Worm (Caenorhabditis elegans): ENCODE results near the gene F32D8.4.

The F32D8.4 gene

ce11 chrV:10897172-10897571, 3.8 kb upstream of the F32D8.4 start (continued):
- no peak for TF ChIP-seq ceh-22 (tag; optimal IDR thresholded peaks at IDR 0.05)
- TF ChIP-seq K09A11.1 (tag; optimal IDR thresholded peaks at IDR 0.05; ENCODE audit: insufficient read depth): peak; percentile 23
- TF ChIP-seq ahr-1 (tag; optimal IDR thresholded peaks at IDR 0.05): peak; percentile 65
- no peak for TF ChIP-seq ttx-3 (tag; optimal IDR thresholded peaks at IDR 0.05)
- TF ChIP-seq lim-6 (tag; optimal IDR thresholded peaks at IDR 0.05): peak; percentile 57
- TF ChIP-seq pax-1 (tag; optimal IDR thresholded peaks at IDR 0.05): peak; percentile 97
- TF ChIP-seq unc-3 (GFP tag; conservative IDR thresholded peaks at IDR 0.05): 0 out of 2 replicates have a peak, but pooled peaks have one; percentile 36
- TF ChIP-seq unc-3 (tag; optimal IDR thresholded peaks at IDR 0.05): no peak
- peak; percentile 54 for TF ChIP-seq pha-2 (tag; optimal IDR thresholded peaks at IDR 0.05)
- TF ChIP-seq hlh-13 (GFP tag; optimal IDR thresholded peaks at IDR 0.05): no peak
- peak; percentile 52 for TF ChIP-seq sox-4 (tag; optimal IDR thresholded peaks at IDR 0.05)
- TF ChIP-seq unc-42 (tag; optimal IDR thresholded peaks at IDR 0.05): peak; percentile 85
- peak; percentile 60 for TF ChIP-seq hlh-30 (tag; optimal IDR thresholded peaks at IDR 0.05; ENCODE audit: insufficient read depth)
- peak; percentile 66 for TF ChIP-seq ceh-2 (tag; optimal IDR thresholded peaks at IDR 0.05)
- peak; percentile 23 for TF ChIP-seq dmd-4 (tag; optimal IDR thresholded peaks at IDR 0.05; ENCODE audit: borderline replicate concordance)
- TF ChIP-seq pha-4 (tag; optimal IDR thresholded peaks at IDR 0.05): no peak
- peak; percentile 92 for TF ChIP-seq tbx-2 (tag; optimal IDR thresholded peaks at IDR 0.05)
- TF ChIP-seq ceh-6 (GFP tag; optimal IDR thresholded peaks at IDR 0.05): peak; percentile 4
- peak; percentile 49 for TF ChIP-seq ceh-48 (tag; optimal IDR thresholded peaks at IDR 0.05)
- peak; percentile 74 for TF ChIP-seq unc-86 (tag; optimal IDR thresholded peaks at IDR 0.05)
- peak; percentile 49 for TF ChIP-seq fax-1 (tag; optimal IDR thresholded peaks at IDR 0.05)
- TF ChIP-seq madf-2 (tag; optimal IDR thresholded peaks at IDR 0.05): peak; percentile 79
- peak; percentile 82 for TF ChIP-seq elt-2 (tag; optimal IDR thresholded peaks at IDR 0.05)
- TF ChIP-seq tbx-7 (tag; optimal IDR thresholded peaks at IDR 0.05): peak; percentile 26
- peak; percentile 77 for TF ChIP-seq ceh-14 (tag; optimal IDR thresholded peaks at IDR 0.05)
- peak; percentile 90 for TF ChIP-seq ceh-31 (tag; optimal IDR thresholded peaks at IDR 0.05)
- TF ChIP-seq mec-3 (tag; optimal IDR thresholded peaks at IDR 0.05; ENCODE audit: borderline replicate concordance): no peak
- TF ChIP-seq T23F11.4 (GFP tag; optimal IDR thresholded peaks at IDR 0.05): peak; percentile 21
- TF ChIP-seq dve-1 (tag; optimal IDR thresholded peaks at IDR 0.05): peak; percentile 95
- peak; percentile 89 for TF ChIP-seq ceh-34 (tag; optimal IDR thresholded peaks at IDR 0.05)
- peak; percentile 73 for TF ChIP-seq C08G9.2 (tag; optimal IDR thresholded peaks at IDR 0.05)
- TF ChIP-seq ets-4 (tag; optimal IDR thresholded peaks at IDR 0.05): peak; percentile 80
- TF ChIP-seq ceh-24 (tag; optimal IDR thresholded peaks at IDR 0.05): no peak
- TF ChIP-seq ceh-45 (GFP tag; IDR thresholded peaks at IDR 0.05): peak; percentile 47; the same call in 1 of the 2 replicates
- no peak for TF ChIP-seq ceh-9 (tag; optimal IDR thresholded peaks at IDR 0.05)
- TF ChIP-seq che-1 (tag; optimal IDR thresholded peaks at IDR 0.05): peak; percentile 66
- TF ChIP-seq gmeb-2 (tag; optimal IDR thresholded peaks at IDR 0.05): peak; percentile 75
- no peak for TF ChIP-seq odd-2 (tag; optimal IDR thresholded peaks at IDR 0.05)
- peak; percentile 36 for TF ChIP-seq lin-11 (tag; optimal IDR thresholded peaks at IDR 0.05)

- no peak for TF ChIP-seq pag-3 (tag; optimal IDR thresholded peaks at IDR 0.05; ENCODE audit: borderline replicate concordance)
These were observed 3.6 kb upstream of the F32D8.4 start, which contains the start of gene sec-61.G for ce11 chrV:10897106-10897171. TSS of gene sec-61.G (minus strand) at chrV:10897143.

ce11 chrV:10896706-10897105, 3.3 kb upstream of the F32D8.4 start:
- TF ChIP-seq pat-9 (tag; optimal IDR thresholded peaks at IDR 0.05) (no peak), ceh-14 (tag; optimal IDR thresholded peaks at IDR 0.05) (no peak), npax-4 (tag; optimal IDR thresholded peaks at IDR 0.05) (no peak), ets-4 (tag; optimal IDR thresholded peaks at IDR 0.05) (no peak), fkh-6 (tag; optimal IDR thresholded peaks at IDR 0.05) (no peak), C38D4.7 (GFP tag; optimal IDR thresholded peaks at IDR 0.05) (no peak), K02D7.2 (tag; optimal IDR thresholded peaks at IDR 0.05) (no peak), unc-42 (tag; optimal IDR thresholded peaks at IDR 0.05) (no peak), ceh-34 (tag; optimal IDR thresholded peaks at IDR 0.05) (no peak), F13H6.1 (tag; optimal IDR thresholded peaks at IDR 0.05) (no peak), hlh-30 (tag; optimal IDR thresholded peaks at IDR 0.05; ENCODE audit: insufficient read depth) (no peak), C08G9.2 (tag; optimal IDR thresholded peaks at IDR 0.05) (no peak), ama-1 (optimal IDR thresholded peaks at IDR 0.05) (no peak), rnt-1 (tag; optimal IDR thresholded peaks at IDR 0.05) (no peak), ceh-22 (tag; optimal IDR thresholded peaks at IDR 0.05) (no peak), K09A11.1 (tag; optimal IDR thresholded peaks at IDR 0.05; ENCODE audit: insufficient read depth) (no peak), hlh-8 (tag; optimal IDR thresholded peaks at IDR 0.05) (no peak)
